Worm (Caenorhabditis elegans): ENCODE measurements around the gene C04G6.2.

The C04G6.2 gene

DNA sequence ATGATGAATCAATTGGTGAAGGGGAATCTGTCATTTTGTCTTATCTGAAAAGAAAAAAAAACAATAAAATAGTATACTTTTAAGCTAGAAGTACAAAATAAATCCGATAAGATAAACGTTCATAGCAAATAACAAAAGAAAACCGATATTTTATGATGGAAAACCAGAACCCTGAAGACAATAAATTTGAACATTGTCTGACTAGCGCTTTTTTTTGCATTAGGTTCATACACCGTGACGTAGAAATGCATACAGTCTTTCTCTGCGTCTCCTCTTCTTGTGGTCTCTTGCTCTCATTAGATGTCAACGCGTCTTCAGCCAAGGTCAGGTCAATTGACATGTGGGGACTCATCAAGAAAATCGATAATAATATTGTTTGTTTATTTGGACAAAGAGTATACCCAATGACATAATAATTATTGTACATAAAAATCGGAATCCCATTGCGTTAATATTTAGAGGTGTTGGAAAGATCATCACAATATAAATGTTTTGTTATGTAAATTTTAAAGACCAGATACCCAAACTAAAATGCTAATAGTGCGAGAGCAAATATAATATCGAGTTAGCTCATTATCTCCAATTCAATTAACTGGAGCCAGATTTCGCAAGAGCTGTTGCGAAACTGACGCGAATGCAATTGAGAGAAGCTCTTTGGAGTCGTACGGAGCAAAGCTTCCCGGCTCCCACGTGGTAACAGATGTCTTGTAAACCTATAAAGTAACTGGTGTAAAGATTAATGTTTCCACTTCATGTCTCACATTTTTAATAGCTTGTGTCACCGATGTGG lies 11.7 kb upstream of the C04G6.2 start, which contains the start of gene dsh-2:
Gene dsh-2 (minus strand): TSS at position 51 of the 790 bp plus-strand sequence.
- TF ChIP-seq attf-6 (GFP tag; IDR thresholded peaks at IDR 0.05) (no peak), efl-1 (GFP tag; optimal IDR thresholded peaks at IDR 0.05) (peak; percentile 18), dox-1 (GFP tag; IDR thresholded peaks at IDR 0.05) (peak; percentile 54; the same call in 1 of the 2 replicates), lin-54 (GFP tag; optimal IDR thresholded peaks at IDR 0.05) (peak; percentile 40), B0019.2 (GFP tag; conservative IDR thresholded peaks at IDR 0.05) (no peak), cebp-1 (GFP tag; IDR thresholded peaks at IDR 0.05) (peak; percentile 56; the same call in 1 of the 2 replicates), cebp-1 (tag; optimal IDR thresholded peaks at IDR 0.05) (peak; percentile 90), lin-35 (GFP tag; optimal IDR thresholded peaks at IDR 0.05) (no peak), ztf-25 (GFP tag; IDR thresholded peaks at IDR 0.05) (no peak), hmg-1.2 (GFP tag; IDR thresholded peaks at IDR 0.05) (peak; percentile 81), snpc-4 (GFP tag; optimal IDR thresholded peaks at IDR 0.05) (no peak), snpc-4 (tag; optimal IDR thresholded peaks at IDR 0.05) (peak in 2 of 4 experiments; percentile 13 to 53), pha-4 (tag; optimal IDR thresholded peaks at IDR 0.05) (no peak), hsf-1 (GFP tag; IDR thresholded peaks at IDR 0.05) (no peak), ets-4 (GFP tag; optimal IDR thresholded peaks at IDR 0.05) (no peak), madf-6 (GFP tag; IDR thresholded peaks at IDR 0.05) (peak; percentile 55), mel-28 (tag; optimal IDR thresholded peaks at IDR 0.05; ENCODE audit: borderline replicate concordance) (no peak), nhr-80 (tag; optimal IDR thresholded peaks at IDR 0.05) (peak; percentile 49), D2030.7 (GFP tag; IDR thresholded peaks at IDR 0.05) (peak; percentile 44), nfya-1 (tag; optimal IDR thresholded peaks at IDR 0.05; ENCODE audit: borderline replicate concordance, insufficient read depth) (no peak), die-1 (tag; optimal IDR thresholded peaks at IDR 0.05) (no peak), hlh-12 (tag; optimal IDR thresholded peaks at IDR 0.05) (no peak), F49E8.2 (tag; optimal IDR thresholded peaks at IDR 0.05; ENCODE audit: insufficient read depth) (no peak), him-1 (tag; optimal IDR thresholded peaks at IDR 0.05) (peak; percentile 3), unc-62 (GFP tag; optimal IDR thresholded peaks at IDR 0.05) (no peak), madf-3 (GFP tag; IDR thresholded peaks at IDR 0.05) (no peak), mcd-1 (GFP tag; IDR thresholded peaks at IDR 0.05) (peak; percentile 50), tbp1 (GFP tag; optimal IDR thresholded peaks at IDR 0.05) (peak; percentile 44), snpc-3.4 (tag; optimal IDR thresholded peaks at IDR 0.05) (peak; percentile 25), attf-5 (GFP tag; optimal IDR thresholded peaks at IDR 0.05) (peak; percentile 11), lsl-1 (GFP tag; optimal IDR thresholded peaks at IDR 0.05) (peak; percentile 45), aptf-3 (GFP tag; IDR thresholded peaks at IDR 0.05) (no peak), F33H1.4 (GFP tag; IDR thresholded peaks at IDR 0.05) (peak; percentile 51), egl-44 (GFP tag; IDR thresholded peaks at IDR 0.05) (no peak), Y67H2A.10 (GFP tag; conservative IDR thresholded peaks at IDR 0.05) (no peak), zfh-2 (GFP tag; conservative IDR thresholded peaks at IDR 0.05) (no peak), ceh-27 (GFP tag; optimal IDR thresholded peaks at IDR 0.05) (peak; percentile 30), lin-40 (tag; optimal IDR thresholded peaks at IDR 0.05) (peak; percentile 33), cebp-2 (GFP tag; IDR thresholded peaks at IDR 0.05) (no peak), athp-1 (tag; optimal IDR thresholded peaks at IDR 0.05) (no peak), ZK185.1 (tag; optimal IDR thresholded peaks at IDR 0.05; ENCODE audit: poor library complexity, severe bottlenecking) (peak; percentile 4)

Measured in whole organism, young adult.